Worm (Caenorhabditis elegans) whole organism, L4 larva: ENCODE results near the gene clec-56.

Experiments used
- F37D6.2 ChIP-seq: sonication (generic microtip); optimal IDR thresholded peaks from 2 replicates; lab custom pipeline; 2016; ENCODE audit warnings: mild to moderate bottlenecking, missing genetic modification characterization, missing compliant biosample characterization
- F44E2.7 ChIP-seq: fragments of 200-800 bp; sonication (Bioruptor generic); IDR thresholded peaks from 2 replicates; pipeline ENCODE4 v2.1.2; 2022; ENCODE audit warnings: missing genetic modification characterization, missing compliant biosample characterization
- F49E8.2 ChIP-seq: sonication (generic microtip); optimal IDR thresholded peaks from 2 replicates; lab custom pipeline; 2016; ENCODE audit warnings: missing compliant biosample characterization, mild to moderate bottlenecking, missing genetic modification characterization, borderline replicate concordance
- Y105C5A.15 ChIP-seq: fragments of 200-800 bp; sonication (Bioruptor generic); IDR thresholded peaks from 2 replicates; pipeline ENCODE4 v1.3.6; 2022; ENCODE audit warnings: missing genetic modification characterization, missing compliant biosample characterization
- Y48G9A.11 ChIP-seq: fragments of 200-800 bp; sonication (Bioruptor generic); IDR thresholded peaks from 2 replicates; pipeline ENCODE4 v1.3.6; 2022; ENCODE audit warnings: missing genetic modification reagents, missing genetic modification characterization, missing compliant biosample characterization
- Y75B8A.6 ChIP-seq: fragments of 200-800 bp; sonication (Bioruptor generic); IDR thresholded peaks from 2 replicates; pipeline ENCODE4 v1.3.6; 2022; ENCODE audit warnings: missing genetic modification reagents, missing genetic modification characterization, missing compliant biosample characterization
- aha-1 ChIP-seq: fragments of 150-350 bp; peaks from one replicate; lab custom pipeline; 2014; ENCODE audit warnings: missing biosample characterization, missing genetic modification characterization
- aly-2 ChIP-seq: sonication (generic microtip); optimal IDR thresholded peaks from 2 replicates; lab custom pipeline; 2018; ENCODE audit warnings: missing biosample characterization, missing genetic modification characterization
- arid-1 ChIP-seq: fragments of 200-800 bp; sonication (Bioruptor generic); conservative IDR thresholded peaks from 2 replicates; pipeline ENCODE4 v1.3.6; 2022; ENCODE audit warnings: missing genetic modification reagents, missing genetic modification characterization, missing compliant biosample characterization
- ceh-82 ChIP-seq: sonication (generic microtip); optimal IDR thresholded peaks from 2 replicates; lab custom pipeline; 2017; ENCODE audit warnings: missing biosample characterization, missing genetic modification characterization
- dpl-1 ChIP-seq: fragments of 150-350 bp; optimal IDR thresholded peaks from 2 replicates; lab custom pipeline; 2014; ENCODE audit warnings: missing biosample characterization, missing genetic modification reagents, missing genetic modification characterization
- fkh-10 ChIP-seq: fragments of 150-350 bp; optimal IDR thresholded peaks from 2 replicates; lab custom pipeline; 2014; ENCODE audit warnings: missing biosample characterization, missing genetic modification reagents, missing genetic modification characterization
- lim-7 ChIP-seq: fragments of 200-800 bp; sonication (Bioruptor generic); IDR thresholded peaks from 2 replicates; pipeline ENCODE4 v1.3.6; 2022; ENCODE audit warnings: missing genetic modification characterization, missing compliant biosample characterization
- lin-38 ChIP-seq: fragments of 200-800 bp; sonication (Bioruptor generic); IDR thresholded peaks from 2 replicates; pipeline ENCODE4 v1.3.6; 2022; ENCODE audit warnings: missing genetic modification reagents, missing genetic modification characterization, missing compliant biosample characterization
- lsy-2 ChIP-seq, 2 experiments: fragments of 150-350 bp in 1 of 2; sonication (generic microtip) in 1 of 2; optimal IDR thresholded peaks; 2 replicates each; lab custom pipeline; 2014 to 2017; ENCODE audit warnings: missing biosample characterization in 2 of 2, missing genetic modification characterization in 2 of 2
- mdl-1 ChIP-seq, 2 experiments: fragments of 150-350 bp in 1 of 2; sonication (generic microtip) in 1 of 2; optimal IDR thresholded peaks; 2 replicates each; lab custom pipeline; 2014 to 2017; ENCODE audit warnings: missing biosample characterization in 2 of 2, missing genetic modification characterization in 2 of 2
- mes-2 ChIP-seq: sonication (generic microtip); optimal IDR thresholded peaks from 2 replicates; lab custom pipeline; 2016; ENCODE audit warnings: missing genotype, mild to moderate bottlenecking, missing genetic modification characterization, missing compliant biosample characterization; ENCODE audit not compliant: poor library complexity, severe bottlenecking
- nhr-25 ChIP-seq: sonication (generic microtip); optimal IDR thresholded peaks from 2 replicates; lab custom pipeline; 2017; ENCODE audit warnings: missing genetic modification characterization, mild to moderate bottlenecking, missing compliant biosample characterization, antibody characterized with exemption, moderate library complexity, borderline replicate concordance; ENCODE audit not compliant: insufficient read depth
- nhr-28 ChIP-seq: fragments of 150-350 bp; optimal IDR thresholded peaks from 2 replicates; lab custom pipeline; 2014; ENCODE audit warnings: missing biosample characterization, missing genetic modification characterization
- nhr-48 ChIP-seq: sonication (generic microtip); optimal IDR thresholded peaks from 2 replicates; lab custom pipeline; 2016; ENCODE audit warnings: mild to moderate bottlenecking, missing genetic modification characterization, missing compliant biosample characterization
- nhr-77 ChIP-seq: fragments of 150-350 bp; optimal IDR thresholded peaks from 2 replicates; lab custom pipeline; 2014; ENCODE audit warnings: missing biosample characterization, missing genetic modification characterization
- pha-4 ChIP-seq, 2 experiments: fragments of 150-350 bp in 1 of 2; fragments of 200-800 bp in 1 of 2; sonication (Bioruptor generic) in 1 of 2; IDR thresholded peaks in 1 of 2; optimal IDR thresholded peaks in 1 of 2; 2 replicates each; pipeline versions ENCODE4 v1.3.6 to Lab custom; 2014 to 2022; ENCODE audit warnings: missing genetic modification characterization in 2 of 2, missing genetic modification reagents in 2 of 2, missing biosample characterization in 1 of 2, missing compliant biosample characterization in 1 of 2
- pqm-1 ChIP-seq: sonication (generic microtip); optimal IDR thresholded peaks from 2 replicates; lab custom pipeline; 2017; ENCODE audit warnings: missing biosample characterization, missing genetic modification characterization
- set-16 ChIP-seq: fragments of 200-800 bp; sonication (Bioruptor generic); IDR thresholded peaks from 2 replicates; pipeline ENCODE4 v1.3.6; 2022; ENCODE audit warnings: missing genetic modification reagents, missing genetic modification characterization, missing compliant biosample characterization
- snpc-1.2 ChIP-seq: fragments of 200-800 bp; sonication (Bioruptor generic); IDR thresholded peaks from 2 replicates; pipeline ENCODE4 v1.3.6; 2022; ENCODE audit warnings: missing genetic modification reagents, missing genetic modification characterization, missing compliant biosample characterization
- tag-97 ChIP-seq: fragments of 200-800 bp; sonication (Bioruptor generic); IDR thresholded peaks from 2 replicates; pipeline ENCODE4 v1.3.6; 2022; ENCODE audit warnings: missing genetic modification characterization, missing compliant biosample characterization
- tra-1 ChIP-seq: fragments of 200-800 bp; sonication (Bioruptor generic); IDR thresholded peaks from 2 replicates; pipeline ENCODE4 v1.3.6; 2022; ENCODE audit warnings: missing genetic modification reagents, missing genetic modification characterization, missing compliant biosample characterization
- unc-130 ChIP-seq: sonication (generic microtip); optimal IDR thresholded peaks from 2 replicates; lab custom pipeline; 2016; ENCODE audit warnings: missing genetic modification reagents, missing genetic modification characterization, missing compliant biosample characterization
- unc-62 ChIP-seq, 3 experiments: fragments of 150-350 bp in 1 of 3; sonication (generic microtip); optimal IDR thresholded peaks in 2 of 3; peaks in 1 of 3; 1 replicate in 1 of 3; 2 replicates in 2 of 3; lab custom pipeline; 2014 to 2017; ENCODE audit warnings: missing biosample characterization in 3 of 3, missing genetic modification characterization in 3 of 3, missing genetic modification reagents in 3 of 3, missing genotype in 1 of 3
- vab-7 ChIP-seq: fragments of 200-800 bp; sonication (Bioruptor generic); IDR thresholded peaks from 2 replicates; pipeline ENCODE4 v1.3.6; 2022; ENCODE audit warnings: missing genetic modification reagents, missing genetic modification characterization, missing compliant biosample characterization
- zfp-3 ChIP-seq: fragments of 200-800 bp; sonication (Bioruptor generic); conservative IDR thresholded peaks from 2 replicates; pipeline ENCODE4 v1.3.6; 2022; ENCODE audit warnings: missing genetic modification reagents, missing genetic modification characterization, missing compliant biosample characterization
- zip-2 ChIP-seq: fragments of 150-350 bp; optimal IDR thresholded peaks from 2 replicates; lab custom pipeline; 2014; ENCODE audit warnings: missing biosample characterization, missing genetic modification characterization

Gene clec-56

ce11 chrV:14456626-14457025 lies 17.6 kb upstream of the clec-56 start, which contains the start of gene bmk-1:
TSS of gene bmk-1 (minus strand) at chrV:14456984.
- TF ChIP-seq nhr-25 (tag; lab: Kevin White, UChicago) (no peak), zip-2 (tag; lab: Kevin White, UChicago) (no peak), lim-7 (GFP tag; lab: Robert Waterston, UW) (0 out of 2 replicates have a peak, but pooled peaks have one; percentile 7), lsy-2 (tag; optimal IDR thresholded peaks at IDR 0.05; lab: Kevin White, UChicago) (no peak), aha-1 (tag; lab: Kevin White, UChicago) (peak; percentile 70), dpl-1 (GFP tag; lab: Kevin White, UChicago) (peak; percentile 73), mes-2 (peak; percentile 25), lin-38 (GFP tag; lab: Robert Waterston, UW) (peak; percentile 63)
- TF ChIP-seq, all 104 proteins: peak for 5

- TF ChIP-seq lin-38 (GFP tag; lab: Robert Waterston, UW) (peak; percentile 52), Y48G9A.11 (GFP tag; lab: Robert Waterston, UW) (peak; percentile 62; the same call in 1 of the 2 replicates), arid-1 (GFP tag; lab: Robert Waterston, UW) (peak; percentile 51; the same call in 1 of the 2 replicates), dpl-1 (GFP tag; lab: Kevin White, UChicago) (no peak), F49E8.2 (tag; lab: Kevin White, UChicago) (peak; percentile 85), unc-130 (GFP tag; lab: Kevin White, UChicago) (peak; percentile 74), Y75B8A.6 (no peak), mes-2 (peak; percentile 10), tra-1 (GFP tag; lab: Robert Waterston, UW) (no peak), snpc-1.2 (peak; percentile 75; the same call in 1 of the 2 replicates), F37D6.2 (no peak), fkh-10 (GFP tag; lab: Kevin White, UChicago) (no peak)
These were observed 17.1 kb upstream of the clec-56 start, which contains the start of gene coh-3 for ce11 chrV:14457070-14457469. TSS of gene coh-3 (plus strand) at chrV:14457422.

DNA sequence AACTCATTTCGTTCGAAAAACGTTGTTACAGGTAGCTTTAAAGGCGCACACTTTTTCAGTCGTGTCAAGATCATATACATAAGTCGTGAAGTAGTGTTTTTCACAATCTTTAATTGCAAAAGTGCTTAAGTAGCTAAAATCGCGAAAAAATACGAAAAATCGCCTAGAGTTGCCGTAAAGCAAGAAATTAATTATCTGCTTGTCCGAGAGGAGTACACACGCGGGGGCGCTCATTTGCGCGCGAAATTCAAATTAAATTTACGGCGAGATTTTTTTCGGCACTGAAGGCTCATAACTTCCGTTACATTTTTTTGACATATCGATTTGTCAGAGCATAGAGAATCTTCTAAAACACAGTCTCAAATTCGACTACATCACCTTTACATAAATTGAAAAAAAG lies 14.1 kb upstream of the clec-56 start:
- no peak for TF ChIP-seq ceh-82 (tag; lab: Kevin White, UChicago)
- no peak for TF ChIP-seq nhr-48 (tag; lab: Kevin White, UChicago)
- no peak for TF ChIP-seq zfp-3 (GFP tag; lab: Robert Waterston, UW)
- no peak for TF ChIP-seq lsy-2 (tag; optimal IDR thresholded peaks at IDR 0.05; lab: Kevin White, UChicago)
- TF ChIP-seq aly-2 = no peak
- no peak for TF ChIP-seq nhr-77 (tag; lab: Kevin White, UChicago)
- no peak for TF ChIP-seq vab-7 (GFP tag; lab: Robert Waterston, UW)
- no peak for TF ChIP-seq nhr-28 (tag; lab: Kevin White, UChicago)
- TF ChIP-seq Y105C5A.15 = no peak
- TF ChIP-seq pha-4 (GFP tag; IDR thresholded peaks at IDR 0.05; lab: Robert Waterston, UW) = no peak
- TF ChIP-seq pha-4 (tag; optimal IDR thresholded peaks at IDR 0.05; lab: Kevin White, UChicago) = no peak
- TF ChIP-seq pqm-1 (tag; lab: Kevin White, UChicago) = no peak
- no peak for TF ChIP-seq tag-97 (GFP tag; lab: Robert Waterston, UW)

DNA sequence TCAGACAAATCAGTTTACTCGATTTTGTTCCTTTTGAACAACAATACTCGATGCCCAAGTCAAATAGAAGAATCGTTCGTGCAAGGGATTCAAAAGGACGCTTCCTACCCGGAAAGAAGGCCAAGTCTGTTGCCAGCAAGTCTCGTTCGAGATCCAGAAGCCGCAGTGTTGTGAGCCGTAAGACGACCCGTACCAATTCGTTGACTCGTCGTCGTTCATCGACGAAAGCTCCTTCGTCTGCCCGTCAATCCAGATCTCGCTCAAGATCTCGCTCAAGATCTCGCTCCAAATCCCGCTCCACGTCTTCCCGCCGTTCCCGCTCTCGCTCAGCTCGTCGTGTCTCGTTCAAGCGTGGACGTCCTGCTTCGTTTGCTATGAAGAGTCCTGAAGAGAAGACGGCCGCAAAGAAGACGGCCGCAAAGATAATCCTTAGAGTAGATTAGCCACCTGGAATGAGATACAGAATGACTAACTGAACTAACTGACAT lies 13.5 kb upstream of the clec-56 start, which contains the start of gene F08H9.2:
F08H9.2 (plus strand) TSS at position 51 of the 488 bp plus-strand sequence.
- TF ChIP-seq set-16 (GFP tag; lab: Robert Waterston, UW) (peak; percentile 72), F44E2.7 (GFP tag; lab: Robert Waterston, UW) (no peak), unc-62 (GFP tag; optimal IDR thresholded peaks at IDR 0.05 in 1 of 2; lab: Kevin White, UChicago) (peak in 1 of 2 experiments; percentile 56), unc-62 (tag; optimal IDR thresholded peaks at IDR 0.05; lab: Kevin White, UChicago) (no peak), mdl-1 (tag; optimal IDR thresholded peaks at IDR 0.05; lab: Kevin White, UChicago) (no peak)
